Worm (Caenorhabditis elegans): Measurements from ENCODE around the gene K02E10.7.

DNA sequence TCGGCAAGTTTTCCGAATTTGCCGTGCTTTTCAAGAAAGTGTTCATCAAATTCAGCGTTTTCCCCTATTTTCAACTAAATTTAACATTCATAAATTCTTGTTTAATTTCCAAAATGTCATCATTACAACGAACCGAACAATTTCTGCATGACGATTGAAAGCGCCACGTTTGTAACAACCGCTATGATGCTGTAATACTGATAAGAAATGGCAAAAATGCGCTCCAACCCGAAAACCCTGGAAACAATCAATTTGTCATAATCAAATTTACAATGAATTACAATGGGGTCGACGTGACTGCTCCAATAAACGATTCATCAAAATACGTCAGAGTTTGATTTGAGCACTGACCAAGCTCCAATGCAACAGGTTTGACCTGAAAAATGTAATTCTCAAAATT, 36.3 kb upstream of the K02E10.7 start:
- no peak for TF ChIP-seq unc-86 (tag; optimal IDR thresholded peaks at IDR 0.05)
- no peak for TF ChIP-seq pha-4 (tag; optimal IDR thresholded peaks at IDR 0.05)
- TF ChIP-seq pqm-1 (tag; optimal IDR thresholded peaks at IDR 0.05) = no peak
- TF ChIP-seq ttx-3 (tag; optimal IDR thresholded peaks at IDR 0.05) = no peak
- no peak for TF ChIP-seq hlh-30 (tag; optimal IDR thresholded peaks at IDR 0.05; ENCODE audit: insufficient read depth)

Measured in whole organism, late embryonic.